Worm (Caenorhabditis elegans): ENCODE results near the gene pcp-3.
A peak's percentile ranks its signal among the peaks of the same experiment; 100 is the strongest.

- TF ChIP-seq tab-1 (GFP tag; IDR thresholded peaks at IDR 0.05) = peak; percentile 96
- TF ChIP-seq cog-1 (tag; optimal IDR thresholded peaks at IDR 0.05) = peak; percentile 94
- peak; percentile 90 for TF ChIP-seq ref-1 (GFP tag; conservative IDR thresholded peaks at IDR 0.05)
- peak; percentile 91 for TF ChIP-seq T22C8.4 (GFP tag; IDR thresholded peaks at IDR 0.05)
- peak; percentile 96 for TF ChIP-seq flt-1 (GFP tag; IDR thresholded peaks at IDR 0.05)
- peak; percentile 91 for TF ChIP-seq ztf-29 (GFP tag; IDR thresholded peaks at IDR 0.05)
- TF ChIP-seq ztf-23 (GFP tag; IDR thresholded peaks at IDR 0.05) = peak; percentile 96
- peak; percentile 90 for TF ChIP-seq klf-2 (GFP tag; conservative IDR thresholded peaks at IDR 0.05)
- TF ChIP-seq med-1 (GFP tag; optimal IDR thresholded peaks at IDR 0.05; ENCODE audit: insufficient read depth) = peak; percentile 80
These were observed 32.4 kb upstream of the pcp-3 start for ce11 chrIV:9191183-9191582.

All from whole organism, midembryonic.